Fruit fly (Drosophila melanogaster): ENCODE results near the gene CG13720.

Gene CG13720

dm6 chr3L:4500400-4500799, at the start of gene CG13720:
CG13720 (minus strand) TSS chr3L:4500500.
- no peak for TF ChIP-seq psq (optimal IDR thresholded peaks at IDR 0.05)
- no peak for TF ChIP-seq Dll (optimal IDR thresholded peaks at IDR 0.05)
- TF ChIP-seq usp (GFP tag; optimal IDR thresholded peaks at IDR 0.05) = no peak
- no peak for TF ChIP-seq pan (optimal IDR thresholded peaks at IDR 0.05)
- no peak for TF ChIP-seq EcR (GFP tag; optimal IDR thresholded peaks at IDR 0.05)
- no peak for TF ChIP-seq CG8478 (optimal IDR thresholded peaks at IDR 0.05)

dm6 chr3L:4549341-4549740, 49.0 kb upstream of the CG13720 start:
- TF ChIP-seq EcR (GFP tag; optimal IDR thresholded peaks at IDR 0.05) (no peak), CG8478 (optimal IDR thresholded peaks at IDR 0.05) (no peak), pan (optimal IDR thresholded peaks at IDR 0.05) (no peak), usp (GFP tag; optimal IDR thresholded peaks at IDR 0.05) (no peak), Dll (optimal IDR thresholded peaks at IDR 0.05) (no peak), psq (optimal IDR thresholded peaks at IDR 0.05) (no peak)

- TF ChIP-seq psq (optimal IDR thresholded peaks at IDR 0.05) = no peak
- TF ChIP-seq CG8478 (optimal IDR thresholded peaks at IDR 0.05) = no peak
- TF ChIP-seq Dll (optimal IDR thresholded peaks at IDR 0.05) = no peak
- no peak for TF ChIP-seq EcR (GFP tag; optimal IDR thresholded peaks at IDR 0.05)
- no peak for TF ChIP-seq usp (GFP tag; optimal IDR thresholded peaks at IDR 0.05)
- no peak for TF ChIP-seq pan (optimal IDR thresholded peaks at IDR 0.05)
Measured at dm6 chr3L:4548380-4548779, 48.1 kb upstream of the CG13720 start.

DNA sequence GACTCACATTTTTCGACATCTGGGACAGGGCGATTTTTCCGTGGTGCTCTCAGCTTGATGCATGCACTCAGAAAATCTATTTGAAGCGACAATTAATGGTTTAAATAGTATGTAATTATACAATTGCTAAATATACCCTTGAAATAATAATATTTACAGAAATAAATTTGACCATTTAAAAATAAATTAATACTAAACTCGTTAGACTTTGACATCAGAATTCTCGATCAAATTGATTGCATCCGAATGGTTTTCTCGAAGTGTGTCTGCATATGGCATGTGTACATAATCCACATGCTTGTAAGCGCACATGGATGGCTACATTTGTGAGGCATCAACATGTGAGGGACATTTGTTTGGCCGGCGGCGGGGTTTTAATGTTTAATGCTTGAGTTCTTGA, 46.4 kb upstream of the CG13720 start:
- no peak for TF ChIP-seq psq (optimal IDR thresholded peaks at IDR 0.05)
- TF ChIP-seq usp (GFP tag; optimal IDR thresholded peaks at IDR 0.05) = no peak
- no peak for TF ChIP-seq Dll (optimal IDR thresholded peaks at IDR 0.05)
- TF ChIP-seq EcR (GFP tag; optimal IDR thresholded peaks at IDR 0.05) = no peak
- no peak for TF ChIP-seq CG8478 (optimal IDR thresholded peaks at IDR 0.05)
- no peak for TF ChIP-seq pan (optimal IDR thresholded peaks at IDR 0.05)

DNA sequence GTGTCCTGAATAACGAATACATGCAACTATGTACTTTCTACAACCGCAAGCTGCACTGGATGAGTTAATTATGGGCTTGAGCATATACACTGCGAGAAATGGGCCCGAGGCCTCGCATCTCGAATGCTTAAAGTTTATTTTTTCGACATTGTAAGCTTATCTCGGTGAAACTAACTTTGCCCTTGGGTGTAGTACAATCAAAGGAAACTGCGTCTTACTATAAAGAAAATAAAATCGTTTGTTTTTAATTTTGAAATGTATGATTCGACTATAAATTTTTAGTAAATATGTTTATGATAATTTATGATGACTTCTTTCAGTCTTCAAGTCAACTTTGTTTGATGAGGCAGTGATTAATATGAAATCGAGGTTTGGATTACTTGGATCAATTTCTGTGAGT, 45.4 kb upstream of the CG13720 start:
- TF ChIP-seq usp (GFP tag; optimal IDR thresholded peaks at IDR 0.05) (no peak), pan (optimal IDR thresholded peaks at IDR 0.05) (no peak), EcR (GFP tag; optimal IDR thresholded peaks at IDR 0.05) (no peak), Dll (optimal IDR thresholded peaks at IDR 0.05) (no peak), psq (optimal IDR thresholded peaks at IDR 0.05) (no peak), CG8478 (optimal IDR thresholded peaks at IDR 0.05) (no peak)

dm6 chr3L:4545138-4545537, 44.8 kb upstream of the CG13720 start:
- no peak for TF ChIP-seq EcR (GFP tag; optimal IDR thresholded peaks at IDR 0.05)
- TF ChIP-seq CG8478 (optimal IDR thresholded peaks at IDR 0.05) = no peak

DNA sequence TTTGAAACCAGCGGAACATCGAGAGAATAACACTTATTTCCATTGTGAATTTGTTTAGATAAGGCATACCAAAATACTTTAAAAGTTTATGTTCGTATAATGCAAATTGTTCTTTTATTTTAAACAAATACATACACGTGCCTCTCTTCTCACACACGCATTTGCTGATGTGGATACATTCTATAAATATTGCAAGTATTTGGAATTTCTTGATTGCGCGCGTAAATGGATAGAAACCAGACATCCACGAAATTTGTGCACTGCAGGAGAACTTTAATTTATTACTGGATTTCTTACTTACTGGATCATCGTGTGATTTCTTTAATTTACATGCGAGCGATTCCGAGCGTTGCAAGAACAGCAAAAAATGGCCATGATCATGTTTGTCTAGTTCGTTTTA, 44.3 kb upstream of the CG13720 start:
- no peak for TF ChIP-seq EcR (GFP tag; optimal IDR thresholded peaks at IDR 0.05)
- no peak for TF ChIP-seq pan (optimal IDR thresholded peaks at IDR 0.05)
- TF ChIP-seq usp (GFP tag; optimal IDR thresholded peaks at IDR 0.05) = no peak
- TF ChIP-seq CG8478 (optimal IDR thresholded peaks at IDR 0.05) = no peak
- no peak for TF ChIP-seq psq (optimal IDR thresholded peaks at IDR 0.05)
- TF ChIP-seq Dll (optimal IDR thresholded peaks at IDR 0.05) = no peak

- TF ChIP-seq CG8478 (optimal IDR thresholded peaks at IDR 0.05) (no peak), psq (optimal IDR thresholded peaks at IDR 0.05) (no peak), pan (optimal IDR thresholded peaks at IDR 0.05) (no peak), EcR (GFP tag; optimal IDR thresholded peaks at IDR 0.05) (peak; percentile 44 to 88), Dll (optimal IDR thresholded peaks at IDR 0.05) (no peak), usp (GFP tag; optimal IDR thresholded peaks at IDR 0.05) (no peak)
Measured at dm6 chr3L:4543807-4544197, 43.5 kb upstream of the CG13720 start.

- TF ChIP-seq usp (GFP tag; optimal IDR thresholded peaks at IDR 0.05) (no peak), EcR (GFP tag; optimal IDR thresholded peaks at IDR 0.05) (peak in 1 of 2 experiments; percentile 81)
Measured at dm6 chr3L:4543034-4543806, 42.9 kb upstream of the CG13720 start.

DNA sequence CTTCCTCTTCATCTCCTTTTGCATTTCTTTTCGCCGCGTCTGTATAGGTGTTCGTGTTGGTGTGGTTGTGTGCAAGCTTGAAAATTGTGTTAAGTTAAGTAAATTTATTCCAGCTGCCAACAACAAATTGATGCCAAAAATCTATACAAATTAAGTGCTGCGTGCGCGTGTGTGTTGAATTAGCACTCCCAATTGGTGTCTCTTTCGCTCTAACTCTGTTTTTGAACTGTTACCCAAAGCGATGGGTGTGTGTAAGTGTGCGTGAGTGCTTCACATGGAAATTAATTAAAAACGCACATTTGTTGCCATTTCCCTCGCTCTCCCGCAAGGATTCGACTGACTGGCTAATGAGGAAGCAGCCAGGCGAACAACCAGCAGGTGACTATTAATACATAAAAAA, 42.2 kb upstream of the CG13720 start:
- no peak for TF ChIP-seq CG8478 (optimal IDR thresholded peaks at IDR 0.05)
- TF ChIP-seq usp (GFP tag; optimal IDR thresholded peaks at IDR 0.05) = no peak
- no peak for TF ChIP-seq psq (optimal IDR thresholded peaks at IDR 0.05)
- TF ChIP-seq pan (optimal IDR thresholded peaks at IDR 0.05) = no peak
- no peak for TF ChIP-seq EcR (GFP tag; optimal IDR thresholded peaks at IDR 0.05)
- no peak for TF ChIP-seq Dll (optimal IDR thresholded peaks at IDR 0.05)

dm6 chr3L:4541573-4542371, 41.5 kb upstream of the CG13720 start, which contains the start of gene CG11357:
CG11357 (plus strand) TSS chr3L:4542051.
- no peak for TF ChIP-seq pan (optimal IDR thresholded peaks at IDR 0.05)
- no peak for TF ChIP-seq EcR (GFP tag; optimal IDR thresholded peaks at IDR 0.05)
- no peak for TF ChIP-seq Dll (optimal IDR thresholded peaks at IDR 0.05)
- TF ChIP-seq usp (GFP tag; optimal IDR thresholded peaks at IDR 0.05) = no peak
- TF ChIP-seq psq (optimal IDR thresholded peaks at IDR 0.05) = no peak
- no peak for TF ChIP-seq CG8478 (optimal IDR thresholded peaks at IDR 0.05)

- TF ChIP-seq psq (optimal IDR thresholded peaks at IDR 0.05) = no peak
- no peak for TF ChIP-seq EcR (GFP tag; optimal IDR thresholded peaks at IDR 0.05)
Measured at dm6 chr3L:4541070-4541469, 40.8 kb upstream of the CG13720 start, which contains the start of gene CG32243. CG32243 (minus strand) TSS chr3L:4541244.

Measured in whole organism.